Worm (Caenorhabditis elegans): Measurements from ENCODE around the gene fbxc-39.

- TF ChIP-seq aly-2 (tag; optimal IDR thresholded peaks at IDR 0.05): no peak
- TF ChIP-seq nhr-77 (tag; optimal IDR thresholded peaks at IDR 0.05): no peak
- TF ChIP-seq ztf-11 (tag; optimal IDR thresholded peaks at IDR 0.05): no peak
These were observed at the start of gene fbxc-39 for ce11 chrII:988437-988836.
